Worm (Caenorhabditis elegans) whole organism, young adult: Measurements from ENCODE around the gene T09F3.5.

Experiments
- B0019.2 ChIP-seq: fragments of 200-800 bp; sonication (Bioruptor generic); conservative IDR thresholded peaks from 2 replicates; pipeline ENCODE4 v1.3.6; 2022; ENCODE audit warnings: missing genetic modification reagents, missing genetic modification characterization, missing compliant biosample characterization
- C06A6.2 ChIP-seq: fragments of 200-800 bp; sonication (Bioruptor generic); conservative IDR thresholded peaks from 2 replicates; pipeline ENCODE4 v1.3.6; 2022; ENCODE audit warnings: missing genetic modification characterization, missing compliant biosample characterization
- C17E4.6 ChIP-seq: fragments of 200-800 bp; sonication (Bioruptor generic); IDR thresholded peaks from 2 replicates; pipeline ENCODE4 v1.3.6; 2022; ENCODE audit warnings: missing genetic modification reagents, missing genetic modification characterization, missing compliant biosample characterization
- D2030.7 ChIP-seq: fragments of 200-800 bp; sonication (Bioruptor generic); IDR thresholded peaks from 2 replicates; pipeline ENCODE4 v1.3.6; 2022; ENCODE audit warnings: missing genetic modification reagents, missing genetic modification characterization, missing compliant biosample characterization
- F22D6.2 ChIP-seq: sonication (generic microtip); optimal IDR thresholded peaks from 2 replicates; lab custom pipeline; 2016; ENCODE audit warnings: mild to moderate bottlenecking, missing genetic modification characterization, missing compliant biosample characterization
- F23B12.7 ChIP-seq: sonication (generic microtip); optimal IDR thresholded peaks from 2 replicates; lab custom pipeline; 2017; ENCODE audit warnings: missing genetic modification characterization, mild to moderate bottlenecking, missing compliant biosample characterization, antibody characterized with exemption, moderate library complexity; ENCODE audit not compliant: insufficient read depth
- F49E8.2 ChIP-seq: sonication (generic microtip); optimal IDR thresholded peaks from 3 replicates; lab custom pipeline; 2017; ENCODE audit warnings: missing genetic modification characterization, mild to moderate bottlenecking, missing compliant biosample characterization, antibody characterized with exemption, moderate library complexity; ENCODE audit not compliant: insufficient read depth
- K12H6.12 ChIP-seq: fragments of 200-800 bp; sonication (Bioruptor generic); optimal IDR thresholded peaks from 2 replicates; lab custom pipeline; 2018; ENCODE audit warnings: mild to moderate bottlenecking, missing genetic modification characterization, missing compliant biosample characterization
- Y53G8AR.9 ChIP-seq: fragments of 200-800 bp; sonication (Bioruptor generic); conservative IDR thresholded peaks from 2 replicates; pipeline ENCODE4 v1.3.6; 2022; ENCODE audit warnings: missing genetic modification reagents, missing genetic modification characterization, missing compliant biosample characterization
- Y56A3A.18 ChIP-seq: fragments of 200-800 bp; sonication (Bioruptor generic); IDR thresholded peaks from 2 replicates; pipeline ENCODE4 v1.3.6; 2022; ENCODE audit warnings: missing genetic modification reagents, missing genetic modification characterization, missing compliant biosample characterization
- ZK185.1 ChIP-seq: sonication (generic microtip); optimal IDR thresholded peaks from 2 replicates; lab custom pipeline; 2016; ENCODE audit warnings: mild to moderate bottlenecking, missing genetic modification characterization, missing compliant biosample characterization; ENCODE audit not compliant: poor library complexity, severe bottlenecking
- atf-7 ChIP-seq: sonication (generic microtip); optimal IDR thresholded peaks from 2 replicates; lab custom pipeline; 2017; ENCODE audit warnings: mild to moderate bottlenecking, missing genetic modification characterization, missing compliant biosample characterization
- attf-5 ChIP-seq: fragments of 200-800 bp; sonication (Bioruptor generic); optimal IDR thresholded peaks from 2 replicates; lab custom pipeline; 2018; ENCODE audit warnings: mild to moderate bottlenecking, missing genetic modification characterization, missing compliant biosample characterization
- cebp-1 ChIP-seq, 2 experiments: fragments of 200-800 bp in 1 of 2; sonication (Bioruptor generic) in 1 of 2; sonication (generic microtip) in 1 of 2; IDR thresholded peaks in 1 of 2; optimal IDR thresholded peaks in 1 of 2; 2 replicates each; pipeline versions ENCODE4 v1.3.6 to Lab custom; 2017 to 2022; ENCODE audit warnings: missing compliant biosample characterization in 2 of 2, missing genetic modification characterization in 2 of 2, mild to moderate bottlenecking in 1 of 2, missing genetic modification reagents in 1 of 2, moderate library complexity in 1 of 2
- ceh-27 ChIP-seq: fragments of 200-800 bp; sonication (Bioruptor generic); optimal IDR thresholded peaks from 2 replicates; lab custom pipeline; 2018; ENCODE audit warnings: mild to moderate bottlenecking, missing genetic modification characterization, moderate library complexity, missing compliant biosample characterization
- ceh-40 ChIP-seq: fragments of 200-800 bp; sonication (Bioruptor generic); IDR thresholded peaks from 2 replicates; pipeline ENCODE4 v1.3.6; 2022; ENCODE audit warnings: missing genetic modification characterization, missing compliant biosample characterization
- ceh-58 ChIP-seq: fragments of 200-800 bp; sonication (Bioruptor generic); IDR thresholded peaks from 2 replicates; pipeline ENCODE4 v1.3.6; 2022; ENCODE audit warnings: missing genetic modification characterization, missing compliant biosample characterization
- dox-1 ChIP-seq: fragments of 200-800 bp; sonication (Bioruptor generic); IDR thresholded peaks from 2 replicates; pipeline ENCODE4 v1.3.6; 2022; ENCODE audit warnings: missing genetic modification reagents, missing genetic modification characterization, missing compliant biosample characterization
- efl-1 ChIP-seq: fragments of 150-350 bp; optimal IDR thresholded peaks from 2 replicates; lab custom pipeline; 2014; ENCODE audit warnings: missing biosample characterization, missing genetic modification reagents, missing genetic modification characterization
- ets-4 ChIP-seq: fragments of 200-800 bp; sonication (Bioruptor generic); optimal IDR thresholded peaks from 2 replicates; lab custom pipeline; 2018; ENCODE audit warnings: mild to moderate bottlenecking, missing genetic modification characterization, missing compliant biosample characterization
- hlh-26 ChIP-seq: fragments of 200-800 bp; sonication (Bioruptor generic); conservative IDR thresholded peaks from 2 replicates; pipeline ENCODE4 v1.3.6; 2022; ENCODE audit warnings: missing genetic modification reagents, missing genetic modification characterization, missing compliant biosample characterization
- lag-1 ChIP-seq: fragments of 200-800 bp; sonication (Bioruptor generic); IDR thresholded peaks from 2 replicates; pipeline ENCODE4 v1.3.6; 2022; ENCODE audit warnings: missing genetic modification reagents, missing genetic modification characterization, missing compliant biosample characterization
- let-526 ChIP-seq: fragments of 200-800 bp; sonication (Bioruptor generic); IDR thresholded peaks from 2 replicates; pipeline ENCODE4 v1.3.6; 2022; ENCODE audit warnings: missing genetic modification reagents, missing genetic modification characterization, missing compliant biosample characterization
- let-607 ChIP-seq, 2 experiments: fragments of 200-800 bp in 1 of 2; sonication (Bioruptor generic) in 1 of 2; sonication (generic microtip) in 1 of 2; optimal IDR thresholded peaks; 2 replicates each; lab custom pipeline; 2016 to 2018; ENCODE audit warnings: mild to moderate bottlenecking in 2 of 2, missing compliant biosample characterization in 2 of 2, missing genetic modification characterization in 2 of 2, moderate library complexity in 2 of 2, missing genotype in 1 of 2
- lin-26 ChIP-seq: fragments of 200-800 bp; sonication (Bioruptor generic); IDR thresholded peaks from 2 replicates; pipeline ENCODE4 v1.3.6; 2022; ENCODE audit warnings: missing genetic modification reagents, missing genetic modification characterization, missing compliant biosample characterization
- lin-40 ChIP-seq: sonication (generic microtip); optimal IDR thresholded peaks from 2 replicates; lab custom pipeline; 2016; ENCODE audit warnings: missing genetic modification characterization, mild to moderate bottlenecking, missing compliant biosample characterization, missing genotype, missing genetic modification reagents
- lin-54 ChIP-seq: fragments of 200-800 bp; sonication (Bioruptor generic); optimal IDR thresholded peaks from 2 replicates; lab custom pipeline; 2018; ENCODE audit warnings: mild to moderate bottlenecking, missing genetic modification characterization, missing compliant biosample characterization
- lsl-1 ChIP-seq: fragments of 200-800 bp; sonication (Bioruptor generic); optimal IDR thresholded peaks from 2 replicates; lab custom pipeline; 2018; ENCODE audit warnings: mild to moderate bottlenecking, missing genetic modification characterization, moderate library complexity, missing compliant biosample characterization
- madf-10 ChIP-seq: sonication (generic microtip); optimal IDR thresholded peaks from 2 replicates; lab custom pipeline; 2016; ENCODE audit warnings: mild to moderate bottlenecking, missing genetic modification characterization, missing compliant biosample characterization
- madf-6 ChIP-seq: fragments of 200-800 bp; sonication (Bioruptor generic); IDR thresholded peaks from 2 replicates; pipeline ENCODE4 v1.3.6; 2022; ENCODE audit warnings: missing genetic modification reagents, missing genetic modification characterization, missing compliant biosample characterization
- mcd-1 ChIP-seq: fragments of 200-800 bp; sonication (Bioruptor generic); IDR thresholded peaks from 2 replicates; pipeline ENCODE4 v1.3.6; 2022; ENCODE audit warnings: missing genetic modification reagents, missing genetic modification characterization, missing compliant biosample characterization
- nhr-80 ChIP-seq: sonication (generic microtip); optimal IDR thresholded peaks from 2 replicates; lab custom pipeline; 2016; ENCODE audit warnings: missing genetic modification characterization, missing compliant biosample characterization
- snpc-4 ChIP-seq, 5 experiments: fragments of 150-350 bp in 1 of 5; sonication (generic microtip) in 4 of 5; optimal IDR thresholded peaks; 2 replicates each; lab custom pipeline; 2014 to 2018; ENCODE audit warnings: missing genetic modification characterization in 5 of 5, missing biosample characterization in 3 of 5, antibody characterized with exemption in 2 of 5, mild to moderate bottlenecking in 2 of 5, missing compliant biosample characterization in 2 of 5, missing genotype in 2 of 5, moderate library complexity in 2 of 5, missing genetic modification reagents in 1 of 5
- somi-1 ChIP-seq: fragments of 200-800 bp; sonication (Bioruptor generic); optimal IDR thresholded peaks from 2 replicates; lab custom pipeline; 2018; ENCODE audit warnings: mild to moderate bottlenecking, missing genetic modification characterization, missing compliant biosample characterization
- tbp1 ChIP-seq: fragments of 200-800 bp; sonication (Bioruptor generic); optimal IDR thresholded peaks from 2 replicates; lab custom pipeline; 2018; ENCODE audit warnings: mild to moderate bottlenecking, missing genetic modification characterization, missing compliant biosample characterization
- unc-62 ChIP-seq: fragments of 150-350 bp; optimal IDR thresholded peaks from 2 replicates; lab custom pipeline; 2014; ENCODE audit warnings: missing biosample characterization, missing genetic modification reagents, missing genetic modification characterization
- zfh-2 ChIP-seq: fragments of 200-800 bp; sonication (Bioruptor generic); conservative IDR thresholded peaks from 2 replicates; pipeline ENCODE4 v1.3.6; 2022; ENCODE audit warnings: missing genetic modification reagents, missing genetic modification characterization, missing compliant biosample characterization
- ztf-22 ChIP-seq: fragments of 200-800 bp; sonication (Bioruptor generic); optimal IDR thresholded peaks from 2 replicates; lab custom pipeline; 2018; ENCODE audit warnings: mild to moderate bottlenecking, missing genetic modification characterization, moderate library complexity, missing compliant biosample characterization
- ztf-26 ChIP-seq: sonication (generic microtip); optimal IDR thresholded peaks from 2 replicates; lab custom pipeline; 2017; ENCODE audit warnings: missing genetic modification characterization, missing compliant biosample characterization
- ztf-3 ChIP-seq: fragments of 200-800 bp; sonication (Bioruptor generic); optimal IDR thresholded peaks from 2 replicates; lab custom pipeline; 2018; ENCODE audit warnings: mild to moderate bottlenecking, missing genetic modification characterization, missing compliant biosample characterization

The T09F3.5 gene

ce11 chrII:10446814-10447213 lies 50.1 kb downstream of the T09F3.5 start:
- TF ChIP-seq C17E4.6 (GFP tag; lab: Robert Waterston, UW) (no peak), Y53G8AR.9 (GFP tag; lab: Robert Waterston, UW) (0 out of 2 replicates have a peak, but pooled peaks have one; percentile 9), snpc-4 (GFP tag; optimal IDR thresholded peaks at IDR 0.05; lab: Kevin White, UChicago) (no peak), snpc-4 (tag; optimal IDR thresholded peaks at IDR 0.05; lab: Kevin White, UChicago) (no peak), Y56A3A.18 (GFP tag; lab: Robert Waterston, UW) (no peak)

- TF ChIP-seq lsl-1 (GFP tag; lab: Kevin White, UChicago) (no peak), nhr-80 (tag; lab: Kevin White, UChicago) (peak; percentile 90), K12H6.12 (tag; lab: Kevin White, UChicago) (peak; percentile 7), efl-1 (GFP tag; lab: Kevin White, UChicago) (no peak), ZK185.1 (tag; lab: Kevin White, UChicago) (no peak), ceh-27 (GFP tag; lab: Kevin White, UChicago) (no peak), zfh-2 (no peak), madf-10 (no peak), attf-5 (GFP tag; lab: Kevin White, UChicago) (peak; percentile 45), unc-62 (GFP tag; lab: Kevin White, UChicago) (peak; percentile 39), ztf-3 (GFP tag; lab: Kevin White, UChicago) (no peak), mcd-1 (GFP tag; lab: Robert Waterston, UW) (peak; percentile 15; the same call in 1 of the 2 replicates), cebp-1 (GFP tag; IDR thresholded peaks at IDR 0.05; lab: Robert Waterston, UW) (peak; percentile 24; the same call in 1 of the 2 replicates), cebp-1 (tag; optimal IDR thresholded peaks at IDR 0.05; lab: Kevin White, UChicago) (peak; percentile 75), lin-26 (no peak), ceh-40 (GFP tag; lab: Robert Waterston, UW) (no peak), hlh-26 (GFP tag; lab: Robert Waterston, UW) (no peak), F23B12.7 (tag; lab: Kevin White, UChicago) (no peak), ets-4 (GFP tag; lab: Kevin White, UChicago) (peak; percentile 23), dox-1 (GFP tag; lab: Robert Waterston, UW) (peak; percentile 24; the same call in 1 of the 2 replicates), madf-6 (GFP tag; lab: Robert Waterston, UW) (peak; percentile 9; the same call in 1 of the 2 replicates), B0019.2 (GFP tag; lab: Robert Waterston, UW) (no peak), let-526 (GFP tag; lab: Robert Waterston, UW) (no peak), ztf-22 (GFP tag; lab: Kevin White, UChicago) (peak; percentile 80), C06A6.2 (GFP tag; lab: Robert Waterston, UW) (0 out of 2 replicates have a peak, but pooled peaks have one; percentile 11), atf-7 (tag; lab: Kevin White, UChicago) (peak; percentile 78), lin-54 (GFP tag; lab: Kevin White, UChicago) (no peak), Y53G8AR.9 (GFP tag; lab: Robert Waterston, UW) (0 out of 2 replicates have a peak, but pooled peaks have one; percentile 55), somi-1 (GFP tag; lab: Kevin White, UChicago) (no peak), F49E8.2 (tag; lab: Kevin White, UChicago) (peak; percentile 13), D2030.7 (GFP tag; lab: Robert Waterston, UW) (no peak), tbp1 (GFP tag; lab: Kevin White, UChicago) (peak; percentile 29), ztf-26 (tag; lab: Kevin White, UChicago) (peak; percentile 43), F22D6.2 (tag; lab: Kevin White, UChicago) (no peak), lin-40 (tag; lab: Kevin White, UChicago) (peak; percentile 50), let-607 (tag; optimal IDR thresholded peaks at IDR 0.05; lab: Kevin White, UChicago) (peak in 1 of 2 experiments; percentile 35), lag-1 (GFP tag; lab: Robert Waterston, UW) (no peak), ceh-58 (GFP tag; lab: Robert Waterston, UW) (no peak)
Measured at ce11 chrII:10447348-10448316, 51.0 kb downstream of the T09F3.5 start, which contains the start of gene ZK673.2. Gene ZK673.2, plus strand, starts transcription at chrII:10448266.
